Worm (Caenorhabditis elegans) whole organism, L4/young adult: ENCODE measurements around the gene pals-17.
A peak's percentile ranks its signal among the peaks of the same experiment; 100 is the strongest.

Source experiments
- W03F9.2 ChIP-seq: fragments of 150-350 bp; optimal IDR thresholded peaks from 2 replicates; lab custom pipeline; 2014; ENCODE audit warnings: missing biosample characterization, missing genetic modification characterization
- dao-5 ChIP-seq: sonication (generic microtip); optimal IDR thresholded peaks from 2 replicates; lab custom pipeline; 2016; ENCODE audit warnings: missing genotype, missing genetic modification characterization, moderate library complexity, missing compliant biosample characterization
- him-1 ChIP-seq: sonication (generic microtip); optimal IDR thresholded peaks from 2 replicates; lab custom pipeline; 2016; ENCODE audit warnings: missing genotype, missing genetic modification reagents, missing genetic modification characterization, missing compliant biosample characterization

DNA sequence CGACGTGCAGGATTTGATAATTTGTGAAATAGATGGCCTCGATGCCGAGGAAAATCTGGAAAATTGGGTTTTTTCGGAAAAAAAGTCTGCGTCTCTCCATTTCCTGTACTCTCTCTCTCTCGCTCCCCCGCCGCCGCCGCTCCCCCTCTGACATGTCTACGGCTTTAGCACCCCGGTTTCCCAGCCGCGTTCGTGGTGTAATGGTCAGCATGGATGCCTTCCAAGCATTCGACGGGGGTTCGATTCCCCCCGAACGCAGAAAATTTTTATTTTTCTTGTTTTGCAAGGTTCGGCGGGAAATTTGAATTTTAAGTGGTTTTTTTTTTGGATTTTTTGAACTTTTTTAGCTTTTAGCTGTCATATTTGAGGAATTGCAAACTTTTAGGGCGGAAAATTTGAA is 32.7 kb upstream of the pals-17 start:
- peak; percentile 30 for TF ChIP-seq dao-5 (tag; lab: Kevin White, UChicago)
- peak; percentile 21 for TF ChIP-seq him-1
- TF ChIP-seq W03F9.2 (tag; lab: Kevin White, UChicago): peak; percentile 33
